Fruit fly (Drosophila melanogaster) Kc167 (cell line): ENCODE results near the gene Kdsr.

Experiments
- Myc ChIP-seq: fragments of >200 bp; optimal IDR thresholded peaks from 2 replicates; lab custom pipeline; 2017; ENCODE audit warnings: missing external identifiers
- Sin3A ChIP-seq: fragments of >200 bp; optimal IDR thresholded peaks from 2 replicates; lab custom pipeline; 2018; ENCODE audit warnings: missing external identifiers
- h ChIP-seq: fragments of >200 bp; optimal IDR thresholded peaks from 3 replicates; lab custom pipeline; 2018; ENCODE audit warnings: missing external identifiers
- insv ChIP-seq: fragments of >200 bp; optimal IDR thresholded peaks from 3 replicates; lab custom pipeline; 2018; ENCODE audit warnings: missing external identifiers
- psq ChIP-seq: fragments of >200 bp; optimal IDR thresholded peaks from 2 replicates; lab custom pipeline; 2017; ENCODE audit warnings: missing external identifiers
- ttk ChIP-seq: sonication (Bioruptor generic); optimal IDR thresholded peaks from 2 replicates; lab custom pipeline; 2017; ENCODE audit warnings: missing external identifiers

Kdsr gene

dm6 chr3R:25235362-25235761, 26.9 kb downstream of the Kdsr start, which contains the start of gene Sil1:
Sil1 (minus strand) TSS chr3R:25235529.
- TF ChIP-seq Sin3A (lab: Kevin White, UChicago) = no peak
- TF ChIP-seq h (lab: Kevin White, UChicago) = no peak
- TF ChIP-seq Myc = no peak
- TF ChIP-seq ttk (lab: Kevin White, UChicago) = no peak
- no peak for TF ChIP-seq insv (lab: Kevin White, UChicago)
- no peak for TF ChIP-seq psq (lab: Kevin White, UChicago)

- no peak for TF ChIP-seq h (lab: Kevin White, UChicago)
- TF ChIP-seq ttk (lab: Kevin White, UChicago) = no peak
- TF ChIP-seq Myc = no peak
- TF ChIP-seq Sin3A (lab: Kevin White, UChicago) = no peak
- no peak for TF ChIP-seq psq (lab: Kevin White, UChicago)
- TF ChIP-seq insv (lab: Kevin White, UChicago) = no peak
Measured at dm6 chr3R:25232271-25232989, 29.9 kb downstream of the Kdsr start, which contains the start of gene Cad96Cb. Cad96Cb (minus strand) TSS chr3R:25232321.

dm6 chr3R:25225483-25225882, 36.8 kb downstream of the Kdsr start:
- no peak for TF ChIP-seq h (lab: Kevin White, UChicago)
- TF ChIP-seq Myc = no peak
- no peak for TF ChIP-seq insv (lab: Kevin White, UChicago)
- no peak for TF ChIP-seq psq (lab: Kevin White, UChicago)
- TF ChIP-seq Sin3A (lab: Kevin White, UChicago) = no peak
- no peak for TF ChIP-seq ttk (lab: Kevin White, UChicago)

- TF ChIP-seq Myc = no peak
- no peak for TF ChIP-seq psq (lab: Kevin White, UChicago)
- no peak for TF ChIP-seq Sin3A (lab: Kevin White, UChicago)
- no peak for TF ChIP-seq insv (lab: Kevin White, UChicago)
- no peak for TF ChIP-seq ttk (lab: Kevin White, UChicago)
- no peak for TF ChIP-seq h (lab: Kevin White, UChicago)
Measured at dm6 chr3R:25221203-25221807, 41.0 kb downstream of the Kdsr start, which contains the start of gene Alg9. Alg9 (plus strand) TSS chr3R:25221589.

dm6 chr3R:25219018-25219417, 43.3 kb downstream of the Kdsr start, which contains the start of gene CG31103:
CG31103 (plus strand) TSS chr3R:25219318.
- no peak for TF ChIP-seq Sin3A (lab: Kevin White, UChicago)
- TF ChIP-seq h (lab: Kevin White, UChicago) = no peak
- TF ChIP-seq psq (lab: Kevin White, UChicago) = no peak
- no peak for TF ChIP-seq insv (lab: Kevin White, UChicago)
- TF ChIP-seq Myc = no peak
- TF ChIP-seq ttk (lab: Kevin White, UChicago) = no peak

dm6 chr3R:25215997-25216396, 46.3 kb downstream of the Kdsr start, which contains the start of gene CG31106:
CG31106 (plus strand) TSS chr3R:25216297.
- no peak for TF ChIP-seq h (lab: Kevin White, UChicago)
- no peak for TF ChIP-seq ttk (lab: Kevin White, UChicago)
- TF ChIP-seq insv (lab: Kevin White, UChicago) = no peak
- no peak for TF ChIP-seq psq (lab: Kevin White, UChicago)
- no peak for TF ChIP-seq Myc
- TF ChIP-seq Sin3A (lab: Kevin White, UChicago) = no peak

DNA sequence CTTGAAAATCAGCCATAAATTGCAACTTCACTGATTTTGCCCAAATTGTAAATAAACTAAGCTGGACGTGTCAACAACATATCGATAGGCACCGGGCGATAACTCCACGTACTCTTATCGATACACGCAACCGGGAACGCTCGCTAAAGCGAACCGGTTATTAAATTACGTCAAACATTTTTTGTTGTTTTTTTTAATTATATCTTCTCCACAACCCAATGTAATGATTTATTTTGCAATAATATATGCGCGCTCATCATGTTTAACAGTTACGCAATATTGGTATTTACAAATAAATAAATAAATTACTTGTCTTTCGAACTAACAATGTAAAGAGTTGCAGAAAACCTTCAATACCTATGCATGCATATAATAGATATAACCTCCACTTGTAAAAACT, 47.2 kb downstream of the Kdsr start, which contains the start of gene Saysd1:
Gene Saysd1 (minus strand): TSS at position 66 of the 400 bp plus-strand sequence.
- TF ChIP-seq ttk (lab: Kevin White, UChicago) (no peak), h (lab: Kevin White, UChicago) (no peak), Sin3A (lab: Kevin White, UChicago) (no peak), insv (lab: Kevin White, UChicago) (no peak), psq (lab: Kevin White, UChicago) (no peak), Myc (no peak)
